Worm (Caenorhabditis elegans) whole organism, midembryonic: Measurements from ENCODE around the gene F46B6.10.

Experiments used
- T22C8.4 ChIP-seq: fragments of 200-800 bp; sonication (Bioruptor generic); IDR thresholded peaks from 2 replicates; pipeline ENCODE4 v1.3.6; 2022; ENCODE audit warnings: missing genetic modification characterization, missing compliant biosample characterization
- cog-1 ChIP-seq: sonication (generic microtip); optimal IDR thresholded peaks from 2 replicates; lab custom pipeline; 2016; ENCODE audit warnings: missing genetic modification characterization, missing compliant biosample characterization
- flt-1 ChIP-seq: fragments of 200-800 bp; sonication (Bioruptor generic); IDR thresholded peaks from 2 replicates; pipeline ENCODE4 v1.3.6; 2022; ENCODE audit warnings: missing genetic modification characterization, missing compliant biosample characterization
- klf-2 ChIP-seq: fragments of 200-800 bp; sonication (Bioruptor generic); conservative IDR thresholded peaks from 2 replicates; pipeline ENCODE4 v1.3.6; 2022; ENCODE audit warnings: missing genetic modification reagents, missing genetic modification characterization, missing compliant biosample characterization
- med-1 ChIP-seq: sonication (generic microtip); optimal IDR thresholded peaks from 2 replicates; lab custom pipeline; 2017; ENCODE audit warnings: missing genetic modification characterization, mild to moderate bottlenecking, missing compliant biosample characterization, antibody characterized with exemption, missing genetic modification reagents; ENCODE audit not compliant: insufficient read depth
- ztf-23 ChIP-seq: fragments of 200-800 bp; sonication (Bioruptor generic); IDR thresholded peaks from 2 replicates; pipeline ENCODE4 v1.3.6; 2022; ENCODE audit warnings: missing genetic modification reagents, missing genetic modification characterization, missing compliant biosample characterization
- ztf-29 ChIP-seq: fragments of 200-800 bp; sonication (Bioruptor generic); IDR thresholded peaks from 2 replicates; pipeline ENCODE4 v1.3.6; 2022; ENCODE audit warnings: missing genetic modification reagents, missing genetic modification characterization, missing compliant biosample characterization

DNA sequence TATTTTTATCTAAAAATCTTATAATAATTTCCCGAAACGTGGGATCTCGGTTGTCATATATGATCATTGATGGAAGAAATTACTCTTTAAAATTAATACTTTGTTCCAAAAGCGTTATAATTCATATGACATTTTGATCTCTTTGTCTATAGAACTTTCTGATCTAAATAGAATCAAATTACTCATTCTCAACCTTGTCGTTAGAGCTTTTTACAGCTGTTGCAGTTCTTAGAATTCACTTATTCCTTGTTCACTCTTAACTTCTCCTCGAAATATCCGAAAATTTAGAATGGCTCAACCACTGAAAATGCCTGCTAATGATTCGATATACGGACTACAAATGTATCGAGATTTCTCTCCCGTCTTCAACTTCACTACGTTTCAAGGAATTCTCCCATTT lies 9.3 kb upstream of the F46B6.10 start, which contains the start of gene sru-29:
- TF ChIP-seq ztf-29 (GFP tag; lab: Robert Waterston, UW) (no peak), med-1 (no peak), ztf-23 (no peak), T22C8.4 (GFP tag; lab: Robert Waterston, UW) (no peak), flt-1 (no peak), klf-2 (no peak), cog-1 (tag; lab: Kevin White, UChicago) (no peak)
